Worm (Caenorhabditis elegans) whole organism, L2 larva: ENCODE data around the gene C01B10.6.
"Not testable (repeated sequence)": the region's sequence is repeated elsewhere in the genome, so short reads cannot be mapped to it uniquely, and the experiment has no call there.

Source experiments
- C34F6.9 ChIP-seq: fragments of 150-350 bp; optimal IDR thresholded peaks from 2 replicates; lab custom pipeline; 2014; ENCODE audit warnings: missing biosample characterization, missing genetic modification characterization
- F13H6.1 ChIP-seq: sonication (generic microtip); optimal IDR thresholded peaks from 2 replicates; lab custom pipeline; 2016; ENCODE audit warnings: missing genetic modification characterization, missing compliant biosample characterization
- R02D3.7 ChIP-seq: fragments of 150-350 bp; optimal IDR thresholded peaks from 2 replicates; lab custom pipeline; 2014; ENCODE audit warnings: missing biosample characterization, missing genetic modification characterization
- alr-1 ChIP-seq: fragments of 150-350 bp; optimal IDR thresholded peaks from 2 replicates; lab custom pipeline; 2014; ENCODE audit warnings: missing biosample characterization, missing genetic modification characterization
- ama-1 ChIP-seq: fragments of 150-350 bp; optimal IDR thresholded peaks from 2 replicates; lab custom pipeline; 2018; ENCODE audit warnings: inconsistent platforms
- blmp-1 ChIP-seq: sonication (generic microtip); optimal IDR thresholded peaks from 2 replicates; lab custom pipeline; 2017; ENCODE audit warnings: missing genetic modification characterization, mild to moderate bottlenecking, missing compliant biosample characterization, antibody characterized with exemption, moderate library complexity; ENCODE audit not compliant: insufficient read depth
- ceh-16 ChIP-seq: fragments of 150-350 bp; optimal IDR thresholded peaks from 2 replicates; lab custom pipeline; 2014; ENCODE audit warnings: missing biosample characterization, missing genetic modification characterization
- crh-2 ChIP-seq: sonication (generic microtip); optimal IDR thresholded peaks from 2 replicates; lab custom pipeline; 2017; ENCODE audit warnings: missing biosample characterization, missing genetic modification characterization
- elt-1 ChIP-seq: fragments of 150-350 bp; optimal IDR thresholded peaks from 2 replicates; lab custom pipeline; 2014; ENCODE audit warnings: missing biosample characterization, missing genetic modification characterization
- elt-3 ChIP-seq: sonication (generic microtip); optimal IDR thresholded peaks from 2 replicates; lab custom pipeline; 2017; ENCODE audit warnings: missing biosample characterization, missing genetic modification characterization
- fos-1 ChIP-seq: fragments of 150-350 bp; optimal IDR thresholded peaks from 2 replicates; lab custom pipeline; 2014; ENCODE audit warnings: missing biosample characterization, missing genetic modification characterization
- gmeb-1 ChIP-seq: fragments of 150-350 bp; optimal IDR thresholded peaks from 2 replicates; lab custom pipeline; 2014; ENCODE audit warnings: missing biosample characterization, missing genetic modification characterization
- lin-11 ChIP-seq: fragments of 150-350 bp; sonication (generic microtip); optimal IDR thresholded peaks from 2 replicates; lab custom pipeline; 2014; ENCODE audit warnings: missing biosample characterization, missing genetic modification characterization, inconsistent platforms, mixed read lengths
- lin-13 ChIP-seq: fragments of 150-350 bp; optimal IDR thresholded peaks from 2 replicates; lab custom pipeline; 2014; ENCODE audit warnings: missing biosample characterization, missing genetic modification reagents, missing genetic modification characterization
- lin-39 ChIP-seq: fragments of 150-350 bp; optimal IDR thresholded peaks from 2 replicates; lab custom pipeline; 2014; ENCODE audit warnings: missing biosample characterization, missing genetic modification reagents, missing genetic modification characterization
- mbf-1 ChIP-seq: sonication (generic microtip); optimal IDR thresholded peaks from 2 replicates; lab custom pipeline; 2017; ENCODE audit warnings: missing biosample characterization, missing genetic modification characterization
- nhr-12 ChIP-seq: fragments of 150-350 bp; optimal IDR thresholded peaks from 2 replicates; lab custom pipeline; 2014; ENCODE audit warnings: missing biosample characterization, missing genetic modification characterization
- nhr-129 ChIP-seq: fragments of 150-350 bp; optimal IDR thresholded peaks from 2 replicates; lab custom pipeline; 2014; ENCODE audit warnings: missing biosample characterization, missing genetic modification characterization
- nhr-21 ChIP-seq: fragments of 150-350 bp; optimal IDR thresholded peaks from 2 replicates; lab custom pipeline; 2014; ENCODE audit warnings: missing biosample characterization, missing genetic modification characterization
- nhr-25 ChIP-seq: fragments of 150-350 bp; sonication (generic microtip); optimal IDR thresholded peaks from 3 replicates; lab custom pipeline; 2014; ENCODE audit warnings: missing biosample characterization, missing genetic modification characterization
- nhr-77 ChIP-seq: fragments of 150-350 bp; optimal IDR thresholded peaks from 2 replicates; lab custom pipeline; 2014; ENCODE audit warnings: missing biosample characterization, missing genetic modification characterization
- peb-1 ChIP-seq: fragments of 150-350 bp; optimal IDR thresholded peaks from 2 replicates; lab custom pipeline; 2014; ENCODE audit warnings: missing biosample characterization, missing genetic modification characterization
- sem-4 ChIP-seq: fragments of 150-350 bp; optimal IDR thresholded peaks from 2 replicates; lab custom pipeline; 2014; ENCODE audit warnings: missing biosample characterization, missing genetic modification reagents, missing genetic modification characterization
- skn-1 ChIP-seq: sonication (generic microtip); optimal IDR thresholded peaks from 2 replicates; lab custom pipeline; 2017; ENCODE audit warnings: missing biosample characterization, missing genetic modification characterization
- sma-3 ChIP-seq: sonication (generic microtip); optimal IDR thresholded peaks from 2 replicates; lab custom pipeline; 2016; ENCODE audit warnings: missing genetic modification reagents, missing genetic modification characterization, missing compliant biosample characterization
- sma-9 ChIP-seq, 2 experiments: fragments of 150-350 bp in 1 of 2; sonication (generic microtip) in 1 of 2; optimal IDR thresholded peaks; 2 replicates each; lab custom pipeline; 2014 to 2016; ENCODE audit warnings: missing genetic modification characterization in 2 of 2, mild to moderate bottlenecking in 1 of 2, missing biosample characterization in 1 of 2, missing compliant biosample characterization in 1 of 2, missing genetic modification reagents in 1 of 2, moderate library complexity in 1 of 2
- snpc-4 ChIP-seq: fragments of 150-350 bp; optimal IDR thresholded peaks from 2 replicates; lab custom pipeline; 2014; ENCODE audit warnings: missing biosample characterization, missing genetic modification characterization
- unc-55 ChIP-seq: fragments of 150-350 bp; sonication (generic microtip); optimal IDR thresholded peaks from 3 replicates; lab custom pipeline; 2014; ENCODE audit warnings: missing biosample characterization, missing genetic modification reagents, missing genetic modification characterization
- unc-62 ChIP-seq: fragments of 150-350 bp; optimal IDR thresholded peaks from 2 replicates; lab custom pipeline; 2014; ENCODE audit warnings: missing biosample characterization, missing genetic modification reagents, missing genetic modification characterization
- zag-1 ChIP-seq: fragments of 150-350 bp; optimal IDR thresholded peaks from 2 replicates; lab custom pipeline; 2014; ENCODE audit warnings: missing biosample characterization, missing genetic modification characterization
- ztf-1 ChIP-seq: fragments of 200-800 bp; sonication (Bioruptor generic); conservative IDR thresholded peaks from 2 replicates; pipeline ENCODE4 v1.3.6; 2022; ENCODE audit warnings: missing genetic modification characterization, missing compliant biosample characterization
- ztf-11 ChIP-seq: sonication (generic microtip); optimal IDR thresholded peaks from 2 replicates; lab custom pipeline; 2017; ENCODE audit warnings: missing biosample characterization, missing genetic modification characterization
- ztf-4 ChIP-seq: fragments of 150-350 bp; optimal IDR thresholded peaks from 2 replicates; lab custom pipeline; 2014; ENCODE audit warnings: missing biosample characterization, missing genetic modification characterization

The C01B10.6 gene

ce11 chrIV:6639880-6640279 is at the start of gene C01B10.6:
Gene C01B10.6, plus strand, starts transcription at chrIV:6640180.
- TF ChIP-seq fos-1 (tag; lab: Kevin White, UChicago) (peak; percentile 4), nhr-129 (tag; lab: Kevin White, UChicago) (no peak), snpc-4 (tag; lab: Kevin White, UChicago) (no peak)

ce11 chrIV:6591010-6591746 is 48.8 kb upstream of the C01B10.6 start, which contains the start of the genes nspb-1 and nspb-2:
Gene nspb-1, minus strand, starts transcription at chrIV:6591110.
Gene nspb-2, plus strand, starts transcription at chrIV:6591696.
- TF ChIP-seq nhr-25 (tag; lab: Kevin White, UChicago); lin-13 (GFP tag; lab: Kevin White, UChicago); mbf-1: not testable (repeated sequence)

- TF ChIP-seq lin-39 (tag; lab: Kevin White, UChicago); C34F6.9 (tag; lab: Kevin White, UChicago); F13H6.1: not testable (repeated sequence)
Measured at ce11 chrIV:6594871-6595270, 45.1 kb upstream of the C01B10.6 start, which contains the start of gene nspb-3. Gene nspb-3, minus strand, starts transcription at chrIV:6594971.

- no peak for TF ChIP-seq nhr-21
- TF ChIP-seq crh-2 (tag; lab: Kevin White, UChicago): no peak
- no peak for TF ChIP-seq nhr-129 (tag; lab: Kevin White, UChicago)
- no peak for TF ChIP-seq peb-1 (tag; lab: Kevin White, UChicago)
- TF ChIP-seq nhr-25 (tag; lab: Kevin White, UChicago): no peak
- no peak for TF ChIP-seq R02D3.7 (tag; lab: Kevin White, UChicago)
- no peak for TF ChIP-seq mbf-1
- TF ChIP-seq unc-62 (GFP tag; lab: Kevin White, UChicago): no peak
- TF ChIP-seq ceh-16 (tag; lab: Kevin White, UChicago): no peak
- no peak for TF ChIP-seq sem-4
- no peak for TF ChIP-seq ztf-11 (tag; lab: Kevin White, UChicago)
- no peak for TF ChIP-seq sma-9 (GFP tag; optimal IDR thresholded peaks at IDR 0.05; lab: Kevin White, UChicago)
- TF ChIP-seq sma-9 (tag; optimal IDR thresholded peaks at IDR 0.05; lab: Kevin White, UChicago): no peak
- TF ChIP-seq sma-3: no peak
Measured at ce11 chrIV:6595912-6596311, 44.1 kb upstream of the C01B10.6 start, which contains the start of gene F38A5.22. Gene F38A5.22, minus strand, starts transcription at chrIV:6595940.

ce11 chrIV:6597298-6597697 is 42.7 kb upstream of the C01B10.6 start, which contains the start of gene F38A5.6:
Gene F38A5.6, minus strand, starts transcription at chrIV:6597398.
- TF ChIP-seq lin-11 (tag; lab: Kevin White, UChicago) (no peak), ztf-1 (GFP tag; lab: Robert Waterston, UW) (no peak), blmp-1 (no peak), nhr-77 (tag; lab: Kevin White, UChicago) (no peak), alr-1 (tag; lab: Kevin White, UChicago) (no peak), nhr-12 (tag; lab: Kevin White, UChicago) (no peak), ztf-4 (tag; lab: Kevin White, UChicago) (no peak), skn-1 (tag; lab: Kevin White, UChicago) (no peak), elt-1 (no peak), fos-1 (tag; lab: Kevin White, UChicago) (no peak), zag-1 (tag; lab: Kevin White, UChicago) (no peak), gmeb-1 (tag; lab: Kevin White, UChicago) (no peak), nhr-25 (tag; lab: Kevin White, UChicago) (no peak), ama-1 (lab: Kevin White, UChicago) (no peak), unc-55 (GFP tag; lab: Kevin White, UChicago) (no peak), elt-3 (no peak)
